Worm (Caenorhabditis elegans) whole organism, dauer: ENCODE measurements around the gene Y102A11A.3.

ENCODE experiments used
- unc-62 ChIP-seq: sonication (generic microtip); optimal IDR thresholded peaks from 2 replicates; lab custom pipeline; 2017; ENCODE audit warnings: missing biosample characterization, missing genetic modification reagents, missing genetic modification characterization

Y102A11A.3 gene

ce11 chrX:2048865-2049405 lies 30.0 kb downstream of the Y102A11A.3 start:
- TF ChIP-seq unc-62 (GFP tag; lab: Kevin White, UChicago): no peak

DNA sequence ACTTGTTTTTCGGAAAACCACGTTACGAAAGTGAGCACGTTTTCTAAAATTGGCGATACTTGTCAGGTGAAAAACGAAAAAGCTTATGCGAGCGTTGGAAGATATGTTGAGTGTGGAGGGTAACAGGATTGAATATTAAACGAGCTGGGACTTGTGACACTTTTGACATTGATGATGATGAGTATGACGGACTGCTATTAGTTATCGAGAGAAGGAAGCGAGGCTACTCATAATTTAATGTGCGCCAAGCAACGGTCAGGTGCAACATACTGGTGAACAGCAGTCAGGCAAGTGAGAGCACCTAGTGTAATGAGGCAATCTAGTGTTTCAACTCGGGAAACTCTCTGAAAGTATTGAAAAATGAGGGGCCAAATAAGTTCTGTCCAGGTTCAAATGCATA lies 31.3 kb downstream of the Y102A11A.3 start:
- no peak for TF ChIP-seq unc-62 (GFP tag; lab: Kevin White, UChicago)

ce11 chrX:2051602-2052001 lies 32.7 kb downstream of the Y102A11A.3 start, which contains the start of gene Y102A11A.1:
Gene Y102A11A.1 (plus strand): TSS chrX:2051824.
- TF ChIP-seq unc-62 (GFP tag; lab: Kevin White, UChicago): no peak

- no peak for TF ChIP-seq unc-62 (GFP tag; lab: Kevin White, UChicago)
Measured at ce11 chrX:2064730-2065129, 45.8 kb downstream of the Y102A11A.3 start, which contains the start of gene F49H12.7. Gene F49H12.7 (plus strand): TSS chrX:2065030.

ce11 chrX:2068294-2068693 lies 49.3 kb downstream of the Y102A11A.3 start:
- no peak for TF ChIP-seq unc-62 (GFP tag; lab: Kevin White, UChicago)

DNA sequence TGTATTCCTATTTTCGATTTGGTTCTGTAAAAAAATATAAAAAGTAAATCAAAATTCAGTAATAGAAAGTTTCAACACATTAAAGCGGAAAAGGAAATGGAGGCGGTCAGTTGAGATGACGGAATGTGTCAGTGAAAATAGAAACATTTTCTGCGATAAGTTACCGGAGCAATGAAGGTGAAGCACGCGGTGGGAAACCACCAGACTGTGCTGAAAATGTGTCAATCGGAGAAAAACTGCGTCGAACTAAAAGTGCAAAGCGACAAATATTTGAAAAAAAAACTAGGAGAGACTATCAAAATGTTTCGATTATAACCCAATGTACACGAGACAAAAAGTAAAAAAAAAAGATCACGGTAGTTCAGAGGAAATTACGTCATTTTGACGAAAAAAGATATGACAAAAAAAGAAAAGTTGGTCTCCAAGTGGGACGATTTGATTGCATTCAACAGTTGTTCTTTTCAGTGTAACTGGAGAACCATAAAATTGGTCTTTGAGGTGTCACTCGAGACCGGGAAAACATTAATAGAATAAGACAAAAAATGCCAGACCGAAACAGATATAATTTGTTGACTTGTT lies 51.6 kb downstream of the Y102A11A.3 start, which contains the start of gene acl-4:
TSS of gene acl-4 (minus strand) at position 27 of the 579 bp plus-strand sequence.
- TF ChIP-seq unc-62 (GFP tag; lab: Kevin White, UChicago): no peak

ce11 chrX:2071392-2072001 lies 52.5 kb downstream of the Y102A11A.3 start:
- TF ChIP-seq unc-62 (GFP tag; lab: Kevin White, UChicago): no peak

DNA sequence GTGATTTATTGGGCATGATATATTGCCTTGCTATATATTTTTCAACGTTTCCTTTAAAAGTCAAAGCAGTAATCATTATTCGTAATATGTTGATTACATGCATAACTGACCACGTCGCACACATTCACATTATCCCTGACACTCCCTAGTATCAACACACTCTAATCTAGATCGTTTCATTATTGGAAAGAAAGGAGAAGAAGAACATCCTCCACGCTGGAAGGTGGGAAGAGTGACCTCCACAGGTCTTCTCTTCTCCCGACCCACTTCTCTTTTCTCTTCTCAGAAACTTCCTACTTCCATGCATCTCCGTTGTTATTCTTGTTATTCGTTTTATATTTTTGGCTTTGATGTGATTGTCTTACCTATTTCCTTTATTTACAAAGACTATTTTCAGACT lies 55.1 kb downstream of the Y102A11A.3 start, which contains the start of gene txdc-12.2:
TSS of gene txdc-12.2 (plus strand) at position 396 of the 400 bp plus-strand sequence.
- no peak for TF ChIP-seq unc-62 (GFP tag; lab: Kevin White, UChicago)
